Fruit fly (Drosophila melanogaster) Kc167 (cell line): ENCODE data around the gene Sirt6.

ENCODE experiments used
- h ChIP-seq: fragments of >200 bp; optimal IDR thresholded peaks from 3 replicates; lab custom pipeline; 2018; ENCODE audit warnings: missing external identifiers
- insv ChIP-seq: fragments of >200 bp; optimal IDR thresholded peaks from 3 replicates; lab custom pipeline; 2018; ENCODE audit warnings: missing external identifiers

DNA sequence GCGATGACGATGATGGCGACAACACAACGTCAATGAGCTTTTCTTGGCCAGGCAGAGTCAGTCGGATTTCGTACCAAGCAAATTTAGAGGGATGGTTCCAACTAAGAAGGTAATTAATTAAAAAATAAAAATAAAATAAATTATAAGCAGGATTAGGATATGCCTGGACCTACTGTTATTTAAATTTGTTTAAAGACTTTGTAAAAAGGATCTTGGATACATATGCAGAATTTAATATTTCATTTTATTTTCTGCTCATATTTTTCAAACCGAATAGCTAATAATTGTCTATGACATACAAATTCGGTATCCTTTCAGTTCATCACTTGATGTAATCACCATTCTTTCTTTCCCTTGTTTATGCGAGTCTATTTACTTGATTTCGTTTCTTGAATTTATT, 13.2 kb upstream of the Sirt6 start:
- TF ChIP-seq h (lab: Kevin White, UChicago) (no peak), insv (lab: Kevin White, UChicago) (no peak)
